Worm (Caenorhabditis elegans) whole organism, L1 larva: ENCODE data around the gene viro-2.
A peak's percentile ranks its signal among the peaks of the same experiment; 100 is the strongest.

Experiments used
- C04F5.9 ChIP-seq: sonication (generic microtip); optimal IDR thresholded peaks from 2 replicates; lab custom pipeline; 2016; ENCODE audit warnings: missing genetic modification characterization, missing compliant biosample characterization
- C16A3.4 ChIP-seq: fragments of 150-350 bp; optimal IDR thresholded peaks from 2 replicates; lab custom pipeline; 2014; ENCODE audit warnings: missing biosample characterization, missing genetic modification characterization
- F16B12.6 ChIP-seq: fragments of 150-350 bp; optimal IDR thresholded peaks from 2 replicates; lab custom pipeline; 2014; ENCODE audit warnings: missing biosample characterization, missing genetic modification characterization
- Y116A8C.19 ChIP-seq: sonication (generic microtip); optimal IDR thresholded peaks from 2 replicates; lab custom pipeline; 2016; ENCODE audit warnings: missing compliant biosample characterization, missing genetic modification characterization, borderline replicate concordance
- aly-2 ChIP-seq: fragments of 150-350 bp; optimal IDR thresholded peaks from 2 replicates; lab custom pipeline; 2014; ENCODE audit warnings: missing biosample characterization, missing genetic modification characterization
- ama-1 ChIP-seq: fragments of 150-350 bp; optimal IDR thresholded peaks from 2 replicates; lab custom pipeline; 2014
- blmp-1 ChIP-seq: fragments of 150-350 bp; optimal IDR thresholded peaks from 2 replicates; lab custom pipeline; 2014; ENCODE audit warnings: missing biosample characterization, missing genetic modification characterization
- ceh-63 ChIP-seq: fragments of 200-800 bp; sonication (Bioruptor generic); optimal IDR thresholded peaks from 2 replicates; lab custom pipeline; 2018; ENCODE audit warnings: mild to moderate bottlenecking, missing genetic modification characterization, missing compliant biosample characterization
- ceh-8 ChIP-seq: fragments of 200-800 bp; sonication (Bioruptor generic); optimal IDR thresholded peaks from 2 replicates; lab custom pipeline; 2018; ENCODE audit warnings: mild to moderate bottlenecking, missing genetic modification characterization, moderate library complexity, missing compliant biosample characterization
- dpl-1 ChIP-seq, 3 experiments: fragments of 150-350 bp in 2 of 3; sonication (generic microtip) in 1 of 3; optimal IDR thresholded peaks; 2 replicates each; lab custom pipeline; 2014 to 2017; ENCODE audit warnings: missing biosample characterization in 3 of 3, missing genetic modification characterization in 3 of 3, missing genetic modification reagents in 3 of 3
- dsc-1 ChIP-seq: sonication (generic microtip); optimal IDR thresholded peaks from 2 replicates; lab custom pipeline; 2016; ENCODE audit warnings: mild to moderate bottlenecking, missing genetic modification characterization, missing compliant biosample characterization
- efl-1 ChIP-seq, 4 experiments: fragments of 150-350 bp; optimal IDR thresholded peaks in 3 of 4; peaks in 1 of 4; 1 replicate in 1 of 4; 2 replicates in 3 of 4; lab custom pipeline; 2014; ENCODE audit warnings: missing biosample characterization in 2 of 4, missing genetic modification characterization in 2 of 4, missing genetic modification reagents in 2 of 4
- efl-3 ChIP-seq: fragments of 200-800 bp; sonication (Bioruptor generic); optimal IDR thresholded peaks from 2 replicates; lab custom pipeline; 2018; ENCODE audit warnings: mild to moderate bottlenecking, missing genetic modification characterization, missing compliant biosample characterization
- elt-3 ChIP-seq, 6 experiments: fragments of 150-350 bp in 1 of 6; sonication (generic microtip); optimal IDR thresholded peaks; 2 replicates each; lab custom pipeline; 2017 to 2018; ENCODE audit warnings: missing biosample characterization in 6 of 6, missing genetic modification characterization in 6 of 6, inconsistent platforms in 1 of 6
- ets-5 ChIP-seq: fragments of 200-800 bp; sonication (Bioruptor generic); IDR thresholded peaks from 2 replicates; pipeline ENCODE4 v1.3.6; 2022; ENCODE audit warnings: missing genetic modification characterization, missing compliant biosample characterization
- fkh-10 ChIP-seq: sonication (generic microtip); optimal IDR thresholded peaks from 2 replicates; lab custom pipeline; 2017; ENCODE audit warnings: missing biosample characterization, missing genetic modification reagents, missing genetic modification characterization
- fkh-4 ChIP-seq: sonication (generic microtip); optimal IDR thresholded peaks from 2 replicates; lab custom pipeline; 2016; ENCODE audit warnings: missing compliant biosample characterization, missing genetic modification characterization, borderline replicate concordance
- fos-1 ChIP-seq: fragments of 150-350 bp; optimal IDR thresholded peaks from 2 replicates; lab custom pipeline; 2014; ENCODE audit warnings: missing biosample characterization, missing genetic modification characterization
- grh-1 ChIP-seq: fragments of 200-800 bp; sonication (Bioruptor generic); IDR thresholded peaks from 2 replicates; pipeline ENCODE4 v1.3.6; 2022; ENCODE audit warnings: missing genetic modification reagents, missing genetic modification characterization, missing compliant biosample characterization
- hlh-17 ChIP-seq: fragments of 200-800 bp; sonication (Bioruptor generic); optimal IDR thresholded peaks from 2 replicates; lab custom pipeline; 2018; ENCODE audit warnings: missing genetic modification characterization, mild to moderate bottlenecking, missing compliant biosample characterization, moderate library complexity, borderline replicate concordance
- hlh-4 ChIP-seq: sonication (generic microtip); optimal IDR thresholded peaks from 2 replicates; lab custom pipeline; 2016; ENCODE audit warnings: mild to moderate bottlenecking, missing genetic modification characterization, missing compliant biosample characterization
- irx-1 ChIP-seq: sonication (generic microtip); optimal IDR thresholded peaks from 2 replicates; lab custom pipeline; 2016; ENCODE audit warnings: missing genetic modification characterization, missing compliant biosample characterization
- isw-1 ChIP-seq: fragments of 200-800 bp; sonication (Bioruptor generic); IDR thresholded peaks from 2 replicates; pipeline ENCODE4 v1.3.6; 2022; ENCODE audit warnings: missing genetic modification characterization, missing compliant biosample characterization
- jun-1 ChIP-seq: fragments of 150-350 bp; optimal IDR thresholded peaks from 2 replicates; lab custom pipeline; 2014; ENCODE audit warnings: missing biosample characterization, missing genetic modification reagents, missing genetic modification characterization
- lin-13 ChIP-seq: fragments of 150-350 bp; optimal IDR thresholded peaks from 2 replicates; lab custom pipeline; 2014; ENCODE audit warnings: missing biosample characterization, missing genetic modification reagents, missing genetic modification characterization
- lin-14 ChIP-seq: fragments of 200-800 bp; sonication (Bioruptor generic); optimal IDR thresholded peaks from 2 replicates; lab custom pipeline; 2018; ENCODE audit warnings: mild to moderate bottlenecking, missing genetic modification characterization, moderate library complexity, missing compliant biosample characterization
- lin-15B ChIP-seq: fragments of 150-350 bp; sonication (generic microtip); optimal IDR thresholded peaks from 3 replicates; lab custom pipeline; 2014; ENCODE audit warnings: missing biosample characterization, missing genetic modification characterization
- lin-35 ChIP-seq, 2 experiments: fragments of 150-350 bp; optimal IDR thresholded peaks; 2 replicates each; lab custom pipeline; 2014; ENCODE audit warnings: missing biosample characterization in 2 of 2, missing genetic modification characterization in 2 of 2, missing genetic modification reagents in 2 of 2
- lir-3 ChIP-seq: sonication (generic microtip); optimal IDR thresholded peaks from 2 replicates; lab custom pipeline; 2016; ENCODE audit warnings: mild to moderate bottlenecking, missing genetic modification characterization, moderate library complexity, missing compliant biosample characterization; ENCODE audit not compliant: poor library complexity
- lsy-2 ChIP-seq, 2 experiments: fragments of 150-350 bp; optimal IDR thresholded peaks; 2 replicates each; lab custom pipeline; 2014; ENCODE audit warnings: missing biosample characterization in 2 of 2, missing genetic modification characterization in 2 of 2
- mdl-1 ChIP-seq, 2 experiments: fragments of 150-350 bp; optimal IDR thresholded peaks; 2 replicates each; lab custom pipeline; 2014 to 2017; ENCODE audit warnings: missing biosample characterization in 2 of 2, missing genetic modification characterization in 2 of 2, inconsistent platforms in 1 of 2
- mep-1 ChIP-seq: fragments of 150-350 bp; optimal IDR thresholded peaks from 2 replicates; lab custom pipeline; 2014; ENCODE audit warnings: missing biosample characterization, missing genetic modification characterization
- nhr-11 ChIP-seq: fragments of 150-350 bp; optimal IDR thresholded peaks from 2 replicates; lab custom pipeline; 2014; ENCODE audit warnings: missing biosample characterization, missing genetic modification characterization
- nhr-12 ChIP-seq: sonication (generic microtip); optimal IDR thresholded peaks from 2 replicates; lab custom pipeline; 2017; ENCODE audit warnings: missing biosample characterization, missing genetic modification characterization
- nhr-19 ChIP-seq: fragments of 200-800 bp; sonication (Bioruptor generic); conservative IDR thresholded peaks from 2 replicates; pipeline ENCODE4 v1.3.6; 2022; ENCODE audit warnings: missing genetic modification characterization, missing compliant biosample characterization
- nhr-20 ChIP-seq: sonication (generic microtip); optimal IDR thresholded peaks from 2 replicates; lab custom pipeline; 2016; ENCODE audit warnings: mild to moderate bottlenecking, missing genetic modification characterization, missing compliant biosample characterization
- nhr-237 ChIP-seq: fragments of 150-350 bp; optimal IDR thresholded peaks from 2 replicates; lab custom pipeline; 2014; ENCODE audit warnings: missing biosample characterization, missing genetic modification characterization
- nhr-28 ChIP-seq: fragments of 150-350 bp; optimal IDR thresholded peaks from 2 replicates; lab custom pipeline; 2014; ENCODE audit warnings: missing biosample characterization, missing genetic modification characterization
- nhr-47 ChIP-seq: sonication (generic microtip); optimal IDR thresholded peaks from 2 replicates; lab custom pipeline; 2016; ENCODE audit warnings: mild to moderate bottlenecking, missing genetic modification characterization, moderate library complexity, missing compliant biosample characterization
- nhr-71 ChIP-seq: sonication (generic microtip); optimal IDR thresholded peaks from 2 replicates; lab custom pipeline; 2016; ENCODE audit warnings: mild to moderate bottlenecking, missing genetic modification characterization, moderate library complexity, missing compliant biosample characterization
- nhr-84 ChIP-seq: sonication (generic microtip); optimal IDR thresholded peaks from 2 replicates; lab custom pipeline; 2017; ENCODE audit warnings: missing biosample characterization, missing genetic modification characterization
- nhr-90 ChIP-seq: sonication (generic microtip); optimal IDR thresholded peaks from 2 replicates; lab custom pipeline; 2016; ENCODE audit warnings: mild to moderate bottlenecking, missing genetic modification characterization, missing compliant biosample characterization; ENCODE audit not compliant: poor library complexity
- pax-3 ChIP-seq: fragments of 200-800 bp; sonication (Bioruptor generic); optimal IDR thresholded peaks from 2 replicates; lab custom pipeline; 2018; ENCODE audit warnings: mild to moderate bottlenecking, missing genetic modification characterization, moderate library complexity, missing compliant biosample characterization
- pqm-1 ChIP-seq: sonication (generic microtip); optimal IDR thresholded peaks from 3 replicates; lab custom pipeline; 2017; ENCODE audit warnings: missing biosample characterization, missing genetic modification characterization
- skn-1 ChIP-seq: fragments of 150-350 bp; optimal IDR thresholded peaks from 2 replicates; lab custom pipeline; 2014; ENCODE audit warnings: missing biosample characterization, missing genetic modification characterization
- sox-4 ChIP-seq: sonication (generic microtip); optimal IDR thresholded peaks from 2 replicates; lab custom pipeline; 2016; ENCODE audit warnings: missing genetic modification characterization, missing compliant biosample characterization
- swsn-7 ChIP-seq: sonication (generic microtip); optimal IDR thresholded peaks from 2 replicates; lab custom pipeline; 2016; ENCODE audit warnings: missing genetic modification characterization, missing compliant biosample characterization
- tbx-2 ChIP-seq: sonication (generic microtip); optimal IDR thresholded peaks from 2 replicates; lab custom pipeline; 2016; ENCODE audit warnings: missing genetic modification characterization, missing compliant biosample characterization
- unc-98 ChIP-seq: fragments of 200-800 bp; sonication (Bioruptor generic); IDR thresholded peaks from 2 replicates; pipeline ENCODE4 v1.3.6; 2022; ENCODE audit warnings: missing genetic modification characterization, missing compliant biosample characterization
- xbp-1 ChIP-seq: sonication (generic microtip); optimal IDR thresholded peaks from 2 replicates; lab custom pipeline; 2016; ENCODE audit warnings: missing genetic modification characterization, missing compliant biosample characterization
- zag-1 ChIP-seq: fragments of 150-350 bp; optimal IDR thresholded peaks from 2 replicates; lab custom pipeline; 2014; ENCODE audit warnings: missing biosample characterization, missing genetic modification characterization
- zip-4 ChIP-seq: fragments of 200-800 bp; sonication (Bioruptor generic); optimal IDR thresholded peaks from 2 replicates; lab custom pipeline; 2018; ENCODE audit warnings: mild to moderate bottlenecking, missing genetic modification characterization, moderate library complexity, missing compliant biosample characterization
- ztf-4 ChIP-seq: fragments of 150-350 bp; optimal IDR thresholded peaks from 2 replicates; lab custom pipeline; 2014; ENCODE audit warnings: missing biosample characterization, missing genetic modification characterization

viro-2 gene

ce11 chrIII:7155631-7156030 lies 26.9 kb downstream of the viro-2 start:
- TF ChIP-seq nhr-20 (tag; lab: Kevin White, UChicago) = peak; percentile 95
- TF ChIP-seq lir-3 = peak; percentile 75
- TF ChIP-seq hlh-17 (GFP tag; lab: Kevin White, UChicago) = no peak
- peak in 3 of 6 experiments; percentile 16 to 85 (median 49) for TF ChIP-seq elt-3 (tag; optimal IDR thresholded peaks at IDR 0.05; lab: Kevin White, UChicago)
- peak; percentile 70 for TF ChIP-seq blmp-1
- peak; percentile 49 for TF ChIP-seq zip-4 (GFP tag; lab: Kevin White, UChicago)
- peak; percentile 86 for TF ChIP-seq dsc-1 (tag; lab: Kevin White, UChicago)
- peak; percentile 66 for TF ChIP-seq lin-15B (tag; lab: Kevin White, UChicago)
- peak; percentile 83 for TF ChIP-seq ama-1 (lab: Kevin White, UChicago)
- TF ChIP-seq nhr-90 (tag; lab: Kevin White, UChicago) = peak; percentile 86
- TF ChIP-seq mdl-1 (tag; optimal IDR thresholded peaks at IDR 0.05; lab: Kevin White, UChicago) = peak; percentile 91 to 99
- TF ChIP-seq mep-1 = peak; percentile 94
- no peak for TF ChIP-seq F16B12.6 (tag; lab: Kevin White, UChicago)
- TF ChIP-seq sox-4 (tag; lab: Kevin White, UChicago) = peak; percentile 62
- TF ChIP-seq skn-1 = peak; percentile 70
- peak; percentile 52 for TF ChIP-seq nhr-237 (tag; lab: Kevin White, UChicago)
- no peak for TF ChIP-seq ceh-63 (GFP tag; lab: Kevin White, UChicago)
- peak; percentile 82 for TF ChIP-seq pax-3
- no peak for TF ChIP-seq hlh-4 (tag; lab: Kevin White, UChicago)
- peak; percentile 51 for TF ChIP-seq pqm-1 (tag; lab: Kevin White, UChicago)
- TF ChIP-seq jun-1 (tag; lab: Kevin White, UChicago) = peak; percentile 88
- peak; percentile 95 for TF ChIP-seq nhr-47 (tag; lab: Kevin White, UChicago)
- peak; percentile 93 for TF ChIP-seq isw-1 (GFP tag; lab: Robert Waterston, UW)
- no peak for TF ChIP-seq efl-3 (GFP tag; lab: Kevin White, UChicago)
- TF ChIP-seq Y116A8C.19 (tag; lab: Kevin White, UChicago) = no peak
- peak; percentile 92 for TF ChIP-seq nhr-11
- peak; percentile 88 for TF ChIP-seq xbp-1 (tag; lab: Kevin White, UChicago)
- peak; percentile 77 for TF ChIP-seq grh-1
- peak; percentile 96 for TF ChIP-seq tbx-2 (tag; lab: Kevin White, UChicago)
- TF ChIP-seq lin-13 (GFP tag; lab: Kevin White, UChicago) = peak; percentile 89
- TF ChIP-seq dpl-1 (GFP tag; optimal IDR thresholded peaks at IDR 0.05; lab: Kevin White, UChicago) = peak; percentile 64 to 74 (median 72)
- TF ChIP-seq aly-2 (tag; lab: Kevin White, UChicago) = peak; percentile 69
- TF ChIP-seq zag-1 (tag; lab: Kevin White, UChicago) = peak; percentile 79
- TF ChIP-seq lin-14 (GFP tag; lab: Kevin White, UChicago) = peak; percentile 99
- no peak for TF ChIP-seq nhr-28 (tag; lab: Kevin White, UChicago)
- TF ChIP-seq efl-1 (optimal IDR thresholded peaks at IDR 0.05; lab: Kevin White, UChicago) = peak; percentile 87 to 92
- TF ChIP-seq efl-1 (GFP tag; optimal IDR thresholded peaks at IDR 0.05 in 1 of 2; lab: Kevin White, UChicago) = peak; percentile 61 to 97
- peak; percentile 82 for TF ChIP-seq ceh-8 (GFP tag; lab: Kevin White, UChicago)
- TF ChIP-seq unc-98 = peak; percentile 71
- TF ChIP-seq swsn-7 = peak; percentile 94
- peak; percentile 43 for TF ChIP-seq C04F5.9
- peak; percentile 92 to 94 for TF ChIP-seq lsy-2 (tag; optimal IDR thresholded peaks at IDR 0.05; lab: Kevin White, UChicago)
- no peak for TF ChIP-seq nhr-84 (tag; lab: Kevin White, UChicago)
- peak; percentile 87 for TF ChIP-seq C16A3.4 (tag; lab: Kevin White, UChicago)
- TF ChIP-seq lin-35 (GFP tag; optimal IDR thresholded peaks at IDR 0.05; lab: Kevin White, UChicago) = peak; percentile 78 to 83
- TF ChIP-seq irx-1 = peak; percentile 86
- TF ChIP-seq nhr-19 (GFP tag; lab: Robert Waterston, UW) = peak; percentile 93
- TF ChIP-seq fkh-10 (GFP tag; lab: Kevin White, UChicago) = peak; percentile 91
- no peak for TF ChIP-seq nhr-12 (tag; lab: Kevin White, UChicago)
- peak; percentile 94 for TF ChIP-seq ztf-4 (tag; lab: Kevin White, UChicago)
- TF ChIP-seq nhr-71 = peak; percentile 99
- TF ChIP-seq fos-1 (tag; lab: Kevin White, UChicago) = peak; percentile 91
- peak; percentile 13 for TF ChIP-seq fkh-4 (tag; lab: Kevin White, UChicago)
- TF ChIP-seq ets-5 (GFP tag; lab: Robert Waterston, UW) = no peak
